Fruit fly (Drosophila melanogaster) whole organism, embryonic: ENCODE measurements around the gene mRpL15.

Source experiments
- Atf-2 ChIP-seq: fragments of 200-800 bp; sonication (Bioruptor generic); optimal IDR thresholded peaks from 2 replicates; lab custom pipeline; 2016; ENCODE audit warnings: missing biosample characterization, missing genetic modification characterization
- CG1024 ChIP-seq: fragments of 200-800 bp; sonication (Bioruptor generic); IDR thresholded peaks from 2 replicates; pipeline ENCODE4 v1.3.6; 2022; ENCODE audit warnings: missing biosample characterization, missing genetic modification characterization
- CG11696 ChIP-seq: fragments of 200-800 bp; sonication (Bioruptor generic); IDR thresholded peaks from 2 replicates; pipeline ENCODE4 v1.3.6; 2022; ENCODE audit warnings: missing biosample characterization, missing genetic modification characterization
- CG12104 ChIP-seq: fragments of 200-800 bp; sonication (Bioruptor generic); optimal IDR thresholded peaks from 3 replicates; lab custom pipeline; 2016; ENCODE audit warnings: missing biosample characterization, missing genetic modification characterization
- CG12744 ChIP-seq: fragments of 200-800 bp; sonication (Bioruptor generic); optimal IDR thresholded peaks from 2 replicates; lab custom pipeline; 2016; ENCODE audit warnings: missing biosample characterization, missing genetic modification characterization
- CG12942 ChIP-seq: fragments of 200-800 bp; sonication (Bioruptor generic); optimal IDR thresholded peaks from 3 replicates; lab custom pipeline; 2016; ENCODE audit warnings: missing biosample characterization, missing genetic modification characterization
- CG13775 ChIP-seq: fragments of 200-800 bp; sonication (Bioruptor generic); optimal IDR thresholded peaks from 3 replicates; lab custom pipeline; 2017; ENCODE audit warnings: missing biosample characterization, mild to moderate bottlenecking, missing genetic modification characterization
- CG1529 ChIP-seq: fragments of 200-800 bp; sonication (Bioruptor generic); optimal IDR thresholded peaks from 3 replicates; lab custom pipeline; 2018; ENCODE audit warnings: missing biosample characterization, missing genetic modification characterization
- CG15601 ChIP-seq: fragments of 200-800 bp; sonication (Bioruptor generic); optimal IDR thresholded peaks from 3 replicates; lab custom pipeline; 2019; ENCODE audit warnings: missing biosample characterization, mild to moderate bottlenecking, missing genetic modification characterization, moderate library complexity
- CG15696 ChIP-seq: fragments of 200-800 bp; sonication (Bioruptor generic); optimal IDR thresholded peaks from 2 replicates; lab custom pipeline; 2019; ENCODE audit warnings: missing biosample characterization, mild to moderate bottlenecking, missing genetic modification characterization, moderate library complexity
- CG16863 ChIP-seq: fragments of 200-800 bp; sonication (Bioruptor generic); optimal IDR thresholded peaks from 3 replicates; lab custom pipeline; 2016; ENCODE audit warnings: missing biosample characterization, missing genetic modification characterization
- CG17568 ChIP-seq: fragments of 200-800 bp; sonication (Bioruptor generic); optimal IDR thresholded peaks from 2 replicates; lab custom pipeline; 2018; ENCODE audit warnings: missing biosample characterization, mild to moderate bottlenecking, missing genetic modification characterization, moderate library complexity
- CG2129 ChIP-seq: fragments of 200-800 bp; sonication (Bioruptor generic); IDR thresholded peaks from 2 replicates; pipeline ENCODE4 v1.3.6; 2022; ENCODE audit warnings: missing biosample characterization, missing genetic modification characterization; ENCODE audit not compliant: partially characterized antibody
- CG2712 ChIP-seq: fragments of 200-800 bp; optimal IDR thresholded peaks from 3 replicates; lab custom pipeline; 2019; ENCODE audit warnings: missing biosample characterization, mild to moderate bottlenecking, missing genetic modification characterization, moderate library complexity
- CG2889 ChIP-seq: fragments of 200-800 bp; sonication (Bioruptor generic); IDR thresholded peaks from 3 replicates; pipeline ENCODE4 v1.3.6; 2022; ENCODE audit warnings: missing biosample characterization, missing genetic modification characterization
- CG33213 ChIP-seq: fragments of 200-800 bp; sonication (Bioruptor generic); optimal IDR thresholded peaks from 3 replicates; lab custom pipeline; 2016; ENCODE audit warnings: missing biosample characterization, missing genetic modification characterization
- CG4820 ChIP-seq: fragments of 200-800 bp; sonication (Bioruptor generic); optimal IDR thresholded peaks from 3 replicates; lab custom pipeline; 2016; ENCODE audit warnings: missing biosample characterization, missing genetic modification characterization
- CG4854 ChIP-seq: fragments of 200-800 bp; sonication (Bioruptor generic); optimal IDR thresholded peaks from 2 replicates; lab custom pipeline; 2016; ENCODE audit warnings: missing biosample characterization, missing genetic modification characterization, inconsistent platforms
- CG5953 ChIP-seq: fragments of 200-800 bp; sonication (Bioruptor generic); IDR thresholded peaks from 2 replicates; pipeline ENCODE4 v1.3.6; 2022; ENCODE audit warnings: missing biosample characterization, missing genetic modification characterization
- CG6765 ChIP-seq: fragments of 200-800 bp; sonication (Bioruptor generic); optimal IDR thresholded peaks from 3 replicates; lab custom pipeline; 2017; ENCODE audit warnings: missing biosample characterization, mild to moderate bottlenecking, missing genetic modification characterization
- CG9609 ChIP-seq: fragments of 200-800 bp; sonication (Bioruptor generic); optimal IDR thresholded peaks from 3 replicates; lab custom pipeline; 2016; ENCODE audit warnings: missing biosample characterization, missing genetic modification characterization
- CoRest ChIP-seq: fragments of 200-800 bp; sonication (Bioruptor generic); optimal IDR thresholded peaks from 3 replicates; lab custom pipeline; 2018; ENCODE audit warnings: missing biosample characterization, mild to moderate bottlenecking, missing genetic modification characterization, moderate library complexity
- Deaf1 ChIP-seq: fragments of 200-800 bp; optimal IDR thresholded peaks from 3 replicates; lab custom pipeline; 2019; ENCODE audit warnings: missing biosample characterization, mild to moderate bottlenecking, missing genetic modification characterization, moderate library complexity
- HmgD ChIP-seq: fragments of 200-800 bp; sonication (Bioruptor generic); optimal IDR thresholded peaks from 3 replicates; lab custom pipeline; 2016; ENCODE audit warnings: missing biosample characterization, missing genetic modification characterization
- Hmr ChIP-seq: fragments of 200-800 bp; sonication (Bioruptor generic); optimal IDR thresholded peaks from 3 replicates; lab custom pipeline; 2017; ENCODE audit warnings: mild to moderate bottlenecking, missing biosample characterization, missing genetic modification reagents, missing genetic modification characterization
- Jarid2 ChIP-seq: fragments of 200-800 bp; sonication (Bioruptor generic); optimal IDR thresholded peaks from 3 replicates; lab custom pipeline; 2017; ENCODE audit warnings: mild to moderate bottlenecking, missing biosample characterization, missing genetic modification reagents, missing genetic modification characterization
- Myb ChIP-seq: fragments of 200-800 bp; sonication (Bioruptor generic); optimal IDR thresholded peaks from 2 replicates; lab custom pipeline; 2016; ENCODE audit warnings: missing biosample characterization, missing genetic modification characterization
- Six4 ChIP-seq: fragments of 200-800 bp; sonication (Bioruptor generic); optimal IDR thresholded peaks from 2 replicates; lab custom pipeline; 2016; ENCODE audit warnings: missing biosample characterization, missing genetic modification characterization
- Taf1 ChIP-seq: fragments of 200-800 bp; sonication (Bioruptor generic); IDR thresholded peaks from 2 replicates; pipeline ENCODE4 v1.3.6; 2022; ENCODE audit warnings: missing biosample characterization, missing genetic modification characterization
- YL-1 ChIP-seq: fragments of 200-800 bp; sonication (Bioruptor generic); optimal IDR thresholded peaks from 3 replicates; lab custom pipeline; 2017; ENCODE audit warnings: missing biosample characterization, mild to moderate bottlenecking, missing genetic modification characterization
- chif ChIP-seq, 2 experiments: fragments of 200-800 bp; sonication (Bioruptor generic); optimal IDR thresholded peaks; 3 replicates each; lab custom pipeline; 2016; ENCODE audit warnings: missing biosample characterization in 2 of 2, missing genetic modification characterization in 2 of 2
- chinmo ChIP-seq: fragments of 200-800 bp; sonication (Bioruptor generic); IDR thresholded peaks from 4 replicates; pipeline ENCODE4 v1.3.6; 2022; ENCODE audit warnings: missing biosample characterization, missing genetic modification characterization; ENCODE audit not compliant: partially characterized antibody
- chm ChIP-seq: fragments of 200-800 bp; sonication (Bioruptor generic); IDR thresholded peaks from 2 replicates; pipeline ENCODE4 v1.3.6; 2022; ENCODE audit warnings: missing biosample characterization, missing genetic modification characterization
- crol ChIP-seq: fragments of 200-800 bp; sonication (Bioruptor generic); IDR thresholded peaks from 2 replicates; pipeline ENCODE4 v1.3.6; 2022; ENCODE audit warnings: missing biosample characterization, missing genetic modification characterization
- da ChIP-seq: fragments of 200-800 bp; sonication (Bioruptor generic); optimal IDR thresholded peaks from 2 replicates; lab custom pipeline; 2016; ENCODE audit warnings: missing biosample characterization, missing genetic modification characterization
- eve ChIP-seq, 2 experiments: fragments of >200 bp; optimal IDR thresholded peaks; 2 replicates each; lab custom pipeline; 2017; ENCODE audit warnings: missing biosample characterization in 2 of 2, missing genetic modification characterization in 2 of 2
- gcm ChIP-seq: fragments of 200-800 bp; sonication (Bioruptor generic); optimal IDR thresholded peaks from 2 replicates; lab custom pipeline; 2019; ENCODE audit warnings: missing biosample characterization, mild to moderate bottlenecking, missing genetic modification characterization, moderate library complexity
- her ChIP-seq: fragments of 200-800 bp; sonication (Bioruptor generic); optimal IDR thresholded peaks from 2 replicates; lab custom pipeline; 2016; ENCODE audit warnings: missing biosample characterization, missing genetic modification characterization
- lbe ChIP-seq: fragments of 200-800 bp; sonication (Bioruptor generic); optimal IDR thresholded peaks from 2 replicates; lab custom pipeline; 2016; ENCODE audit warnings: missing biosample characterization, mild to moderate bottlenecking, missing genetic modification characterization
- lov ChIP-seq, 2 experiments: fragments of 200-800 bp in 1 of 2; fragments of >200 bp in 1 of 2; sonication (Bioruptor generic) in 1 of 2; IDR thresholded peaks in 1 of 2; optimal IDR thresholded peaks in 1 of 2; 2 replicates in 1 of 2; 3 replicates in 1 of 2; pipeline versions ENCODE4 v1.3.6 to Lab custom; 2017 to 2022; ENCODE audit warnings: missing biosample characterization in 1 of 2, missing genetic modification characterization in 1 of 2
- nom ChIP-seq: fragments of 200-800 bp; sonication (Bioruptor generic); optimal IDR thresholded peaks from 2 replicates; lab custom pipeline; 2017; ENCODE audit warnings: missing biosample characterization, missing genetic modification characterization, mild to moderate bottlenecking, moderate library complexity, missing genetic modification reagents
- onecut ChIP-seq: fragments of 200-800 bp; sonication (Bioruptor generic); IDR thresholded peaks from 2 replicates; pipeline ENCODE4 v1.3.6; 2022; ENCODE audit warnings: missing biosample characterization, missing genetic modification characterization
- pnt ChIP-seq: fragments of 200-800 bp; sonication (Bioruptor generic); optimal IDR thresholded peaks from 3 replicates; lab custom pipeline; 2016; ENCODE audit warnings: missing biosample characterization, missing genetic modification characterization
- salm ChIP-seq: fragments of 200-800 bp; sonication (Bioruptor generic); optimal IDR thresholded peaks from 2 replicates; lab custom pipeline; 2018; ENCODE audit warnings: missing biosample characterization, mild to moderate bottlenecking, missing genetic modification characterization
- shn ChIP-seq: fragments of 200-800 bp; sonication (Bioruptor generic); optimal IDR thresholded peaks from 3 replicates; lab custom pipeline; 2016; ENCODE audit warnings: missing biosample characterization, missing genetic modification characterization
- sima ChIP-seq: fragments of 200-800 bp; sonication (Bioruptor generic); optimal IDR thresholded peaks from 2 replicates; lab custom pipeline; 2016; ENCODE audit warnings: missing biosample characterization, missing genetic modification characterization
- tin ChIP-seq: fragments of 200-800 bp; sonication (Bioruptor generic); optimal IDR thresholded peaks from 3 replicates; lab custom pipeline; 2016; ENCODE audit warnings: missing biosample characterization, missing genetic modification characterization
- wek ChIP-seq: fragments of 200-800 bp; sonication (Bioruptor generic); optimal IDR thresholded peaks from 3 replicates; lab custom pipeline; 2018; ENCODE audit warnings: missing biosample characterization, mild to moderate bottlenecking, missing genetic modification characterization, moderate library complexity
- zf30C ChIP-seq: fragments of 200-800 bp; sonication (Bioruptor generic); optimal IDR thresholded peaks from 3 replicates; lab custom pipeline; 2018; ENCODE audit warnings: missing biosample characterization, mild to moderate bottlenecking, missing genetic modification characterization
- zfh2 ChIP-seq: fragments of 200-800 bp; sonication (Bioruptor generic); optimal IDR thresholded peaks from 2 replicates; lab custom pipeline; 2016; ENCODE audit warnings: missing biosample characterization, missing genetic modification characterization

Gene mRpL15

DNA sequence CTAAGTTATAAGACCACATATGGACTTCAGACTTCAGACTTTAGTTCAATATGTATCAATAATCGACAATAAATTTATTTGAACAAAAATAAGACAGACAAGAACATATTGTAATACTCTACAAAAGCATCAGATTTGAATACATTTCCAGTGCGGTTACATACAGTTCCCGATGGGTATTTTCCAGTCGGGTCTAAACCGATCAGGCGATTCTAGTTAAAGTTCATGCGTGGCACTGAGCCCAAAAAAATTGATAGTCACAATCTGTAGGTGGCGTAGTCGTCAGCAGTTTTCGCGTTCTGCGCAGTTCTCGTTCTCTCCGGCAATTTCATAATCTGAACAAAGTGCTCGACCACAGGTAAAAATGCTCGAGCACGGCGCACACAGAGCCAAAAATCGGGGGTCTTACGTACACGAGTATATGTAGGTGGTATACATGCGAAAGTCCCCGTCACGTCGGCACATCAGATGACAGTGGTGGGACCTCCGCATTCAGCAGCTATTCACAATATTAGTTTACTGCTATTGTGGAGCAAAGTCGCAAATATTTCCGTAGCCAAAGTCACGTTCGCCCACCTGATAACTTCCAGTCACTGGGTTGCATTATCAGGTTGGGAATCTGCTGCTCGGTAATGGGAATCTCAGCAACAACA lies 40.6 kb downstream of the mRpL15 start (continued):
- TF ChIP-seq sima (no peak), shn (peak; percentile 29), her (no peak), CG17568 (GFP tag; lab: Kevin White, UChicago) (no peak), wek (GFP tag; lab: Kevin White, UChicago) (no peak), chif (GFP tag; optimal IDR thresholded peaks at IDR 0.05; lab: Kevin White, UChicago) (peak in 1 of 2 experiments; percentile 2), CG12744 (GFP tag; lab: Kevin White, UChicago) (no peak), CG33213 (GFP tag; lab: Kevin White, UChicago) (no peak), CG9609 (no peak), CG12942 (GFP tag; lab: Kevin White, UChicago) (no peak), YL-1 (GFP tag; lab: Kevin White, UChicago) (peak; percentile 6), CG16863 (GFP tag; lab: Kevin White, UChicago) (no peak), lov (optimal IDR thresholded peaks at IDR 0.05; lab: Kevin White, UChicago) (no peak), lov (GFP tag; IDR thresholded peaks at IDR 0.05; lab: Robert Waterston, UW) (no peak), CG15601 (tag; lab: Kevin White, UChicago) (no peak), lbe (GFP tag; lab: Kevin White, UChicago) (no peak), nom (no peak), CG12104 (GFP tag; lab: Kevin White, UChicago) (no peak), CG15696 (tag; lab: Kevin White, UChicago) (no peak), CG2712 (tag; lab: Kevin White, UChicago) (peak; percentile 33), zf30C (GFP tag; lab: Kevin White, UChicago) (peak; percentile 9), CG1024 (GFP tag; lab: Robert Waterston, UW) (no peak), Jarid2 (GFP tag; lab: Kevin White, UChicago) (no peak), CG11696 (GFP tag; lab: Robert Waterston, UW) (no peak), crol (GFP tag; lab: Robert Waterston, UW) (no peak), CG2129 (GFP tag; lab: Robert Waterston, UW) (no peak), tin (no peak), zfh2 (GFP tag; lab: Kevin White, UChicago) (peak; percentile 69), CG4820 (GFP tag; lab: Kevin White, UChicago) (peak; percentile 59), Hmr (peak; percentile 79), pnt (no peak), Myb (GFP tag; lab: Kevin White, UChicago) (no peak), Taf1 (GFP tag; lab: Robert Waterston, UW) (no peak), CG13775 (GFP tag; lab: Kevin White, UChicago) (peak; percentile 37), Six4 (GFP tag; lab: Kevin White, UChicago) (no peak), HmgD (GFP tag; lab: Kevin White, UChicago) (no peak), chm (GFP tag; lab: Robert Waterston, UW) (peak; percentile 29; the same call in 1 of the 2 replicates), onecut (0 out of 2 replicates have a peak, but pooled peaks have one; percentile 12), da (GFP tag; lab: Kevin White, UChicago) (no peak), CG6765 (peak; percentile 34), CG4854 (GFP tag; lab: Kevin White, UChicago) (no peak), Deaf1 (tag; lab: Kevin White, UChicago) (peak; percentile 37), Atf-2 (peak; percentile 29), salm (tag; lab: Kevin White, UChicago) (no peak), chinmo (GFP tag; lab: Robert Waterston, UW) (peak; percentile 90; the same call in 3 of the 4 replicates), CG5953 (GFP tag; lab: Robert Waterston, UW) (0 out of 2 replicates have a peak, but pooled peaks have one; percentile 20), CG1529 (GFP tag; lab: Kevin White, UChicago) (no peak), CG2889 (GFP tag; lab: Robert Waterston, UW) (no peak), gcm (GFP tag; lab: Kevin White, UChicago) (no peak), CoRest (tag; lab: Kevin White, UChicago) (peak; percentile 57), eve (GFP tag; optimal IDR thresholded peaks at IDR 0.05; lab: Kevin White, UChicago) (no peak)
